Worm (Caenorhabditis elegans) whole organism, L2 larva: Measurements from ENCODE around the gene T23G7.3.

ENCODE experiments used
- ZK546.5 ChIP-seq: sonication (generic microtip); optimal IDR thresholded peaks from 2 replicates; lab custom pipeline; 2017; ENCODE audit warnings: missing biosample characterization, missing genetic modification characterization
- dmd-4 ChIP-seq: sonication (generic microtip); optimal IDR thresholded peaks from 2 replicates; lab custom pipeline; 2017; ENCODE audit warnings: missing biosample characterization, missing genetic modification characterization
- elt-1 ChIP-seq: fragments of 150-350 bp; optimal IDR thresholded peaks from 2 replicates; lab custom pipeline; 2014; ENCODE audit warnings: missing biosample characterization, missing genetic modification characterization
- fos-1 ChIP-seq: fragments of 150-350 bp; optimal IDR thresholded peaks from 2 replicates; lab custom pipeline; 2014; ENCODE audit warnings: missing biosample characterization, missing genetic modification characterization
- lsy-2 ChIP-seq, 2 experiments: fragments of 150-350 bp in 1 of 2; sonication (generic microtip) in 1 of 2; optimal IDR thresholded peaks; 2 replicates each; lab custom pipeline; 2014 to 2017; ENCODE audit warnings: missing biosample characterization in 2 of 2, missing genetic modification characterization in 2 of 2
- nhr-23 ChIP-seq: fragments of 150-350 bp; optimal IDR thresholded peaks from 2 replicates; lab custom pipeline; 2014; ENCODE audit warnings: missing biosample characterization, missing genetic modification reagents, missing genetic modification characterization
- nhr-77 ChIP-seq: fragments of 150-350 bp; optimal IDR thresholded peaks from 2 replicates; lab custom pipeline; 2014; ENCODE audit warnings: missing biosample characterization, missing genetic modification characterization
- peb-1 ChIP-seq: fragments of 150-350 bp; optimal IDR thresholded peaks from 2 replicates; lab custom pipeline; 2014; ENCODE audit warnings: missing biosample characterization, missing genetic modification characterization
- skn-1 ChIP-seq: sonication (generic microtip); optimal IDR thresholded peaks from 2 replicates; lab custom pipeline; 2017; ENCODE audit warnings: missing biosample characterization, missing genetic modification characterization
- sma-3 ChIP-seq: sonication (generic microtip); optimal IDR thresholded peaks from 2 replicates; lab custom pipeline; 2016; ENCODE audit warnings: missing genetic modification reagents, missing genetic modification characterization, missing compliant biosample characterization
- snpc-4 ChIP-seq: fragments of 150-350 bp; optimal IDR thresholded peaks from 2 replicates; lab custom pipeline; 2014; ENCODE audit warnings: missing biosample characterization, missing genetic modification characterization
- unc-39 ChIP-seq: fragments of 150-350 bp; optimal IDR thresholded peaks from 2 replicates; lab custom pipeline; 2014; ENCODE audit warnings: missing biosample characterization, missing genetic modification characterization
- unc-62 ChIP-seq: fragments of 150-350 bp; optimal IDR thresholded peaks from 2 replicates; lab custom pipeline; 2014; ENCODE audit warnings: missing biosample characterization, missing genetic modification reagents, missing genetic modification characterization
- ztf-11 ChIP-seq: sonication (generic microtip); optimal IDR thresholded peaks from 2 replicates; lab custom pipeline; 2017; ENCODE audit warnings: missing biosample characterization, missing genetic modification characterization

DNA sequence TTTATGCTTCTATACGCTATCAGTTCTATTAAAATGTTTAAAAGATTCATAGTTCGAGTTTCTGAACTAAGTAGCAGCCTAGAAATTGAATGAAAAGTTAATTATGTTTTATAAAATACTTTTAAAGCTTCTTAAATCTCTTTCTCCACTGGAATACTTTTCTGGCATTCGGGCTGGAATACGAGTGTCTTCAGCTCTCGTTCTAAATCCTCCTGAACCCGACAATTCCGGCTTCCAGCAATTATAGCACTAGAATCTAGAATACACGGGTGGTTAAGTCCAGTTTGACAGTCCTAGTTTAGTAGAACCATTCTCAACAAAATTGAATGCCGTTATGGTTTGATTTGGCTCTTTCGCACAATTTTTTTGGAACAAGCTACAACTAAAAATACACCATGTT is 35.3 kb downstream of the T23G7.3 start:
- no peak for TF ChIP-seq ZK546.5 (tag; lab: Kevin White, UChicago)
- no peak for TF ChIP-seq dmd-4 (tag; lab: Kevin White, UChicago)
- TF ChIP-seq elt-1 (tag; lab: Kevin White, UChicago), result no peak
- TF ChIP-seq nhr-23 (tag; lab: Kevin White, UChicago), result no peak
- no peak for TF ChIP-seq ztf-11 (tag; lab: Kevin White, UChicago)
- TF ChIP-seq unc-62, result no peak
- no peak for TF ChIP-seq fos-1 (tag; lab: Kevin White, UChicago)
- TF ChIP-seq sma-3 (GFP tag; lab: Kevin White, UChicago), result no peak
- TF ChIP-seq snpc-4, result no peak
- no peak for TF ChIP-seq lsy-2 (tag; optimal IDR thresholded peaks at IDR 0.05; lab: Kevin White, UChicago)
- TF ChIP-seq skn-1 (tag; lab: Kevin White, UChicago), result no peak
- TF ChIP-seq nhr-77 (tag; lab: Kevin White, UChicago), result no peak
- TF ChIP-seq unc-39 (tag; lab: Kevin White, UChicago), result no peak
- no peak for TF ChIP-seq peb-1 (tag; lab: Kevin White, UChicago)
